Fruit fly (Drosophila melanogaster) whole organism, embryonic: ENCODE data around the gene Muc14A.
A peak's percentile ranks its signal among the peaks of the same experiment; 100 is the strongest.

Experiments used
- ATbp ChIP-seq: fragments of 200-800 bp; sonication (Bioruptor generic); optimal IDR thresholded peaks from 2 replicates; lab custom pipeline; 2017; ENCODE audit warnings: missing biosample characterization, mild to moderate bottlenecking, missing genetic modification characterization, missing genetic modification reagents
- CG10267 ChIP-seq: fragments of 200-800 bp; sonication (Bioruptor generic); optimal IDR thresholded peaks from 2 replicates; lab custom pipeline; 2018; ENCODE audit warnings: missing biosample characterization, mild to moderate bottlenecking, missing genetic modification characterization, moderate library complexity
- CG12071 ChIP-seq: fragments of 200-800 bp; sonication (Bioruptor generic); optimal IDR thresholded peaks from 3 replicates; lab custom pipeline; 2018; ENCODE audit warnings: missing biosample characterization, mild to moderate bottlenecking, missing genetic modification characterization
- CG1233 ChIP-seq: fragments of 200-800 bp; sonication (Bioruptor generic); optimal IDR thresholded peaks from 4 replicates; lab custom pipeline; 2018; ENCODE audit warnings: missing biosample characterization, mild to moderate bottlenecking, missing genetic modification characterization
- CG12659 ChIP-seq: fragments of 200-800 bp; sonication (Bioruptor generic); optimal IDR thresholded peaks from 3 replicates; lab custom pipeline; 2017; ENCODE audit warnings: mild to moderate bottlenecking, missing biosample characterization, missing genetic modification reagents, missing genetic modification characterization
- CG1529 ChIP-seq: fragments of 200-800 bp; sonication (Bioruptor generic); optimal IDR thresholded peaks from 3 replicates; lab custom pipeline; 2018; ENCODE audit warnings: missing biosample characterization, missing genetic modification characterization
- CG16863 ChIP-seq: fragments of 200-800 bp; sonication (Bioruptor generic); optimal IDR thresholded peaks from 3 replicates; lab custom pipeline; 2016; ENCODE audit warnings: missing biosample characterization, missing genetic modification characterization
- CG17359 ChIP-seq: fragments of 200-800 bp; sonication (Bioruptor generic); optimal IDR thresholded peaks from 3 replicates; lab custom pipeline; 2018; ENCODE audit warnings: missing biosample characterization, mild to moderate bottlenecking, missing genetic modification characterization, moderate library complexity
- CG1792 ChIP-seq: fragments of 200-800 bp; sonication (Bioruptor generic); optimal IDR thresholded peaks from 2 replicates; lab custom pipeline; 2016; ENCODE audit warnings: missing biosample characterization, missing genetic modification characterization
- CG4617 ChIP-seq: fragments of 200-800 bp; sonication (Bioruptor generic); optimal IDR thresholded peaks from 3 replicates; lab custom pipeline; 2016; ENCODE audit warnings: missing biosample characterization, missing genetic modification characterization, borderline replicate concordance
- CG4854 ChIP-seq: fragments of 200-800 bp; sonication (Bioruptor generic); optimal IDR thresholded peaks from 2 replicates; lab custom pipeline; 2016; ENCODE audit warnings: missing biosample characterization, missing genetic modification characterization, inconsistent platforms
- CG6654 ChIP-seq: fragments of 200-800 bp; sonication (Bioruptor generic); optimal IDR thresholded peaks from 2 replicates; lab custom pipeline; 2017; ENCODE audit warnings: missing biosample characterization, mild to moderate bottlenecking, missing genetic modification characterization
- CG8359 ChIP-seq: fragments of 200-800 bp; sonication (Bioruptor generic); optimal IDR thresholded peaks from 2 replicates; lab custom pipeline; 2017; ENCODE audit warnings: missing biosample characterization, mild to moderate bottlenecking, missing genetic modification characterization, borderline replicate concordance
- D19B ChIP-seq: fragments of 200-800 bp; sonication (Bioruptor generic); optimal IDR thresholded peaks from 2 replicates; lab custom pipeline; 2017; ENCODE audit warnings: missing biosample characterization, mild to moderate bottlenecking, missing genetic modification characterization
- Dip2 ChIP-seq: fragments of 200-800 bp; sonication (Bioruptor generic); IDR thresholded peaks from 2 replicates; pipeline ENCODE4 v1.3.6; 2022; ENCODE audit warnings: missing biosample characterization, missing genetic modification characterization
- Fer3 ChIP-seq: fragments of 200-800 bp; sonication (Bioruptor generic); optimal IDR thresholded peaks from 2 replicates; lab custom pipeline; 2018; ENCODE audit warnings: missing biosample characterization, mild to moderate bottlenecking, missing genetic modification characterization, moderate library complexity
- MESR4 ChIP-seq: fragments of 200-800 bp; sonication (Bioruptor generic); optimal IDR thresholded peaks from 2 replicates; lab custom pipeline; 2018; ENCODE audit warnings: missing biosample characterization, mild to moderate bottlenecking, missing genetic modification characterization, moderate library complexity
- Opbp ChIP-seq: fragments of 200-800 bp; sonication (Bioruptor generic); IDR thresholded peaks from 3 replicates; pipeline ENCODE4 v1.3.6; 2022; ENCODE audit warnings: missing biosample characterization, missing genetic modification characterization; ENCODE audit not compliant: partially characterized antibody
- Pdp1 ChIP-seq, 2 experiments: fragments of 200-800 bp; sonication (Bioruptor generic); optimal IDR thresholded peaks; 3 replicates each; lab custom pipeline; 2016; ENCODE audit warnings: missing biosample characterization in 2 of 2, missing genetic modification characterization in 2 of 2, mild to moderate bottlenecking in 1 of 2, moderate library complexity in 1 of 2
- Sry-δ ChIP-seq: fragments of 200-800 bp; sonication (Bioruptor generic); optimal IDR thresholded peaks from 2 replicates; lab custom pipeline; 2016; ENCODE audit warnings: missing biosample characterization, missing genetic modification characterization
- Xbp1 ChIP-seq: fragments of 200-800 bp; sonication (Bioruptor generic); optimal IDR thresholded peaks from 3 replicates; lab custom pipeline; 2016; ENCODE audit warnings: missing biosample characterization, mild to moderate bottlenecking, missing genetic modification characterization
- YL-1 ChIP-seq: fragments of 200-800 bp; sonication (Bioruptor generic); optimal IDR thresholded peaks from 3 replicates; lab custom pipeline; 2017; ENCODE audit warnings: missing biosample characterization, mild to moderate bottlenecking, missing genetic modification characterization
- amos ChIP-seq: fragments of 200-800 bp; sonication (Bioruptor generic); IDR thresholded peaks from 2 replicates; pipeline ENCODE4 v1.3.6; 2022; ENCODE audit warnings: missing biosample characterization, missing genetic modification characterization; ENCODE audit not compliant: partially characterized antibody
- ash1 ChIP-seq: fragments of 200-800 bp; sonication (Bioruptor generic); optimal IDR thresholded peaks from 2 replicates; lab custom pipeline; 2018; ENCODE audit warnings: missing biosample characterization, mild to moderate bottlenecking, missing genetic modification characterization
- ato ChIP-seq: fragments of 200-800 bp; sonication (Bioruptor generic); IDR thresholded peaks from 2 replicates; pipeline ENCODE4 v1.3.6; 2022; ENCODE audit warnings: missing biosample characterization, missing genetic modification characterization; ENCODE audit not compliant: partially characterized antibody
- bcd ChIP-seq: fragments of 200-800 bp; sonication (Bioruptor generic); optimal IDR thresholded peaks from 2 replicates; lab custom pipeline; 2017; ENCODE audit warnings: missing biosample characterization, mild to moderate bottlenecking, missing genetic modification characterization
- cato ChIP-seq: fragments of 200-800 bp; sonication (Bioruptor generic); optimal IDR thresholded peaks from 2 replicates; lab custom pipeline; 2016; ENCODE audit warnings: missing biosample characterization, missing genetic modification characterization, borderline replicate concordance
- cg ChIP-seq: fragments of 200-800 bp; sonication (Bioruptor generic); optimal IDR thresholded peaks from 3 replicates; lab custom pipeline; 2019; ENCODE audit warnings: missing biosample characterization, mild to moderate bottlenecking, missing genetic modification characterization, moderate library complexity
- chif ChIP-seq, 2 experiments: fragments of 200-800 bp; sonication (Bioruptor generic); optimal IDR thresholded peaks; 3 replicates each; lab custom pipeline; 2016; ENCODE audit warnings: missing biosample characterization in 2 of 2, missing genetic modification characterization in 2 of 2
- chinmo ChIP-seq: fragments of 200-800 bp; sonication (Bioruptor generic); IDR thresholded peaks from 4 replicates; pipeline ENCODE4 v1.3.6; 2022; ENCODE audit warnings: missing biosample characterization, missing genetic modification characterization; ENCODE audit not compliant: partially characterized antibody
- crol ChIP-seq: fragments of 200-800 bp; sonication (Bioruptor generic); IDR thresholded peaks from 2 replicates; pipeline ENCODE4 v1.3.6; 2022; ENCODE audit warnings: missing biosample characterization, missing genetic modification characterization
- crp ChIP-seq, 2 experiments: fragments of 200-800 bp; sonication (Bioruptor generic); optimal IDR thresholded peaks; 2 replicates in 1 of 2; 3 replicates in 1 of 2; lab custom pipeline; 2017; ENCODE audit warnings: missing biosample characterization in 2 of 2, missing genetic modification characterization in 2 of 2, mild to moderate bottlenecking in 1 of 2, moderate library complexity in 1 of 2
- gfzf ChIP-seq: fragments of 200-800 bp; sonication (Bioruptor generic); optimal IDR thresholded peaks from 2 replicates; lab custom pipeline; 2016; ENCODE audit warnings: missing biosample characterization, mild to moderate bottlenecking, missing genetic modification characterization, moderate library complexity
- ham ChIP-seq: fragments of 200-800 bp; sonication (Bioruptor generic); IDR thresholded peaks from 2 replicates; pipeline ENCODE4 v1.3.6; 2022; ENCODE audit warnings: missing biosample characterization, missing genetic modification characterization
- ind ChIP-seq: fragments of 200-800 bp; sonication (Bioruptor generic); optimal IDR thresholded peaks from 3 replicates; lab custom pipeline; 2016; ENCODE audit warnings: missing biosample characterization, missing genetic modification characterization
- inv ChIP-seq: fragments of 200-800 bp; sonication (Bioruptor generic); IDR thresholded peaks from 2 replicates; pipeline ENCODE4 v1.3.6; 2022; ENCODE audit warnings: missing biosample characterization, missing genetic modification characterization; ENCODE audit not compliant: partially characterized antibody
- oc ChIP-seq: fragments of 200-800 bp; sonication (Bioruptor generic); optimal IDR thresholded peaks from 2 replicates; lab custom pipeline; 2018; ENCODE audit warnings: missing biosample characterization, mild to moderate bottlenecking, missing genetic modification characterization, moderate library complexity
- phol ChIP-seq: fragments of 200-800 bp; sonication (Bioruptor generic); optimal IDR thresholded peaks from 3 replicates; lab custom pipeline; 2018; ENCODE audit warnings: missing biosample characterization, mild to moderate bottlenecking, missing genetic modification characterization, moderate library complexity
- pzg ChIP-seq: fragments of 200-800 bp; sonication (Bioruptor generic); optimal IDR thresholded peaks from 3 replicates; lab custom pipeline; 2018; ENCODE audit warnings: missing biosample characterization, mild to moderate bottlenecking, missing genetic modification characterization, moderate library complexity
- schlank ChIP-seq: fragments of 200-800 bp; sonication (Bioruptor generic); optimal IDR thresholded peaks from 2 replicates; lab custom pipeline; 2018; ENCODE audit warnings: missing biosample characterization, mild to moderate bottlenecking, missing genetic modification characterization
- tin ChIP-seq: fragments of 200-800 bp; sonication (Bioruptor generic); optimal IDR thresholded peaks from 3 replicates; lab custom pipeline; 2016; ENCODE audit warnings: missing biosample characterization, missing genetic modification characterization
- vfl ChIP-seq: fragments of 200-800 bp; sonication (Bioruptor generic); optimal IDR thresholded peaks from 2 replicates; lab custom pipeline; 2016; ENCODE audit warnings: missing biosample characterization, missing genetic modification characterization
- wek ChIP-seq: fragments of 200-800 bp; sonication (Bioruptor generic); optimal IDR thresholded peaks from 3 replicates; lab custom pipeline; 2018; ENCODE audit warnings: missing biosample characterization, mild to moderate bottlenecking, missing genetic modification characterization, moderate library complexity
- zfh2 ChIP-seq: fragments of 200-800 bp; sonication (Bioruptor generic); optimal IDR thresholded peaks from 2 replicates; lab custom pipeline; 2016; ENCODE audit warnings: missing biosample characterization, missing genetic modification characterization

The Muc14A gene

dm6 chrX:15992527-15992897 lies 16.4 kb upstream of the Muc14A start (continued):
- TF ChIP-seq Sry-δ (GFP tag; lab: Kevin White, UChicago) (peak; percentile 8), CG4617 (GFP tag; lab: Kevin White, UChicago) (peak; percentile 10), bcd (no peak), amos (no peak), CG17359 (tag; lab: Kevin White, UChicago) (no peak), ato (GFP tag; lab: Robert Waterston, UW) (no peak), crp (GFP tag; optimal IDR thresholded peaks at IDR 0.05; lab: Kevin White, UChicago) (no peak), gfzf (GFP tag; lab: Kevin White, UChicago) (no peak), cato (GFP tag; lab: Kevin White, UChicago) (no peak), YL-1 (GFP tag; lab: Kevin White, UChicago) (peak; percentile 54), CG10267 (tag; lab: Kevin White, UChicago) (peak; percentile 41), vfl (GFP tag; lab: Kevin White, UChicago) (no peak), ind (GFP tag; lab: Kevin White, UChicago) (no peak), D19B (GFP tag; lab: Kevin White, UChicago) (no peak), ham (GFP tag; lab: Robert Waterston, UW) (no peak), CG6654 (GFP tag; lab: Kevin White, UChicago) (no peak), CG12071 (GFP tag; lab: Kevin White, UChicago) (no peak), schlank (tag; lab: Kevin White, UChicago) (no peak), crol (GFP tag; lab: Robert Waterston, UW) (no peak), ash1 (GFP tag; lab: Kevin White, UChicago) (no peak), Fer3 (tag; lab: Kevin White, UChicago) (no peak), wek (GFP tag; lab: Kevin White, UChicago) (no peak), pzg (GFP tag; lab: Kevin White, UChicago) (peak; percentile 6), CG8359 (GFP tag; lab: Kevin White, UChicago) (no peak), CG1529 (GFP tag; lab: Kevin White, UChicago) (no peak), CG12659 (GFP tag; lab: Kevin White, UChicago) (no peak), oc (tag; lab: Kevin White, UChicago) (no peak), phol (no peak), Pdp1 (GFP tag; optimal IDR thresholded peaks at IDR 0.05; lab: Kevin White, UChicago) (peak in 1 of 2 experiments; percentile 62), inv (GFP tag; lab: Robert Waterston, UW) (0 out of 2 replicates have a peak, but pooled peaks have one; percentile 4), ATbp (GFP tag; lab: Kevin White, UChicago) (no peak), chif (GFP tag; optimal IDR thresholded peaks at IDR 0.05; lab: Kevin White, UChicago) (no peak), zfh2 (GFP tag; lab: Kevin White, UChicago) (no peak), CG1792 (GFP tag; lab: Kevin White, UChicago) (no peak), Opbp (no peak), tin (GFP tag; lab: Kevin White, UChicago) (no peak), CG1233 (GFP tag; lab: Kevin White, UChicago) (no peak), cg (peak; percentile 41), Dip2 (GFP tag; lab: Robert Waterston, UW) (no peak), MESR4 (GFP tag; lab: Kevin White, UChicago) (peak; percentile 72), chinmo (0 out of 4 replicates have a peak, but pooled peaks have one; percentile 60), CG4854 (GFP tag; lab: Kevin White, UChicago) (no peak), Xbp1 (GFP tag; lab: Kevin White, UChicago) (no peak), CG16863 (no peak)
- TF ChIP-seq, all 482 proteins: peak for 13
